Worm (Caenorhabditis elegans): ENCODE data around the gene npr-35.

The npr-35 gene

DNA sequence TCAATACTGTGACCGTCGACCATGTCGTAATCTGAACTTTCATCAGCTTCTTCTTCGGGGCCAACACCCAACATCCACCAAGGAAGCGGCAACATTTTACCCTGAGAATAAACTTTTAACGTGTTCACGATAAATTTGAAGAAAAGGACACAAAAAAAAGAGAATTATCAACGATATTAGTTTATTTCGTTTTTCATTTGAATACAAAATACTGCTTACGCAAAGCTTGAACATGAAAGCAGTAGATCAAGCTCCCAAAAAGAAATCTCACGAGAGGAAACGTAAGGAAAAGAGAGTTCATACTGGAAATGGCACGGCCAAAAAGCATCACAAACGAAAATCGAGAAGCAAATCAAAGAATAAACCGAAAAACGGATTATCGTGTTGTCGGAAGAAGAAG is 20.1 kb downstream of the npr-35 start, which contains the start of the genes C46A5.6 and C46A5.1:
Gene C46A5.6 (minus strand): TSS at position 101 of the 400 bp plus-strand sequence.
Gene C46A5.1 (plus strand): TSS at position 184 of the 400 bp plus-strand sequence.
- no peak for TF ChIP-seq Y22D7AL.16 (tag; optimal IDR thresholded peaks at IDR 0.05)
- no peak for TF ChIP-seq sdc-2 (tag; optimal IDR thresholded peaks at IDR 0.05)
- no peak for TF ChIP-seq elt-2 (tag; optimal IDR thresholded peaks at IDR 0.05)
- TF ChIP-seq lin-11 (tag; optimal IDR thresholded peaks at IDR 0.05), result no peak
- no peak for TF ChIP-seq pax-1 (tag; optimal IDR thresholded peaks at IDR 0.05)

DNA sequence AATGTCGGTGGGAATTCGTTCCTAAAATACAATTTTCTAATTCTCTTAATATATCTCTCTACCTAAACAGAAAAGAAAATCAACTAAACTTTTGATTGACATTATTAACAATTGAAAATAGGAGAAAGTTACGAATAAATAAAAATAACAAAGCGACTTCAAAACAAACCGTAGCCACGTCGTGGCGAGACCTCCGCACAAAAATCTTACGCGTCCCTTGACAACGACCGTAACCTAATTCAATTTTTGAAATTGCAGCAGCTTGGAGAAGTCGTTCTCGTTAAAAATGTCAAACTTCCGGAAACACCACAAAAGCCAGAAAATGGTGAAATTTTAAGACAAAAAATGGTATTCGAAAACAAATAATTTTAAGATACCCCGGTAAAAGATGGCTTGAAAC is 20.7 kb downstream of the npr-35 start:
- TF ChIP-seq ceh-9 (tag; optimal IDR thresholded peaks at IDR 0.05) (no peak), ceh-19 (GFP tag; optimal IDR thresholded peaks at IDR 0.05) (no peak), ceh-31 (tag; optimal IDR thresholded peaks at IDR 0.05) (no peak), eyg-1 (tag; optimal IDR thresholded peaks at IDR 0.05) (no peak), sox-2 (GFP tag; IDR thresholded peaks at IDR 0.05) (no peak), ceh-22 (tag; optimal IDR thresholded peaks at IDR 0.05) (no peak), unc-55 (GFP tag; optimal IDR thresholded peaks at IDR 0.05) (no peak), lim-6 (tag; optimal IDR thresholded peaks at IDR 0.05) (no peak), ama-1 (optimal IDR thresholded peaks at IDR 0.05) (no peak), ceh-18 (tag; optimal IDR thresholded peaks at IDR 0.05) (no peak), nhr-232 (tag; optimal IDR thresholded peaks at IDR 0.05) (no peak), unc-86 (tag; optimal IDR thresholded peaks at IDR 0.05) (no peak), C08G9.2 (tag; optimal IDR thresholded peaks at IDR 0.05) (no peak), hlh-6 (tag; optimal IDR thresholded peaks at IDR 0.05) (no peak), dve-1 (tag; optimal IDR thresholded peaks at IDR 0.05) (no peak), tbx-2 (tag; optimal IDR thresholded peaks at IDR 0.05) (no peak), elt-4 (tag; optimal IDR thresholded peaks at IDR 0.05) (no peak), ref-2 (tag; optimal IDR thresholded peaks at IDR 0.05) (no peak), T23F11.4 (GFP tag; optimal IDR thresholded peaks at IDR 0.05) (no peak)

- no peak for TF ChIP-seq sdc-2 (tag; optimal IDR thresholded peaks at IDR 0.05)
- TF ChIP-seq rnt-1 (tag; optimal IDR thresholded peaks at IDR 0.05), result no peak
- no peak for TF ChIP-seq K09A11.1 (tag; optimal IDR thresholded peaks at IDR 0.05; ENCODE audit: insufficient read depth)
- no peak for TF ChIP-seq pat-9 (tag; optimal IDR thresholded peaks at IDR 0.05)
- no peak for TF ChIP-seq ceh-19 (GFP tag; optimal IDR thresholded peaks at IDR 0.05)
- no peak for TF ChIP-seq elt-4 (tag; optimal IDR thresholded peaks at IDR 0.05)
- no peak for TF ChIP-seq odd-2 (tag; optimal IDR thresholded peaks at IDR 0.05)
- TF ChIP-seq pha-2 (tag; optimal IDR thresholded peaks at IDR 0.05), result no peak
- no peak for TF ChIP-seq C08G9.2 (tag; optimal IDR thresholded peaks at IDR 0.05)
- TF ChIP-seq elt-2 (tag; optimal IDR thresholded peaks at IDR 0.05), result no peak
- no peak for TF ChIP-seq pha-4 (tag; optimal IDR thresholded peaks at IDR 0.05)
- TF ChIP-seq hlh-15 (tag; optimal IDR thresholded peaks at IDR 0.05), result no peak
- TF ChIP-seq hlh-6 (tag; optimal IDR thresholded peaks at IDR 0.05), result no peak
- TF ChIP-seq gmeb-2 (tag; optimal IDR thresholded peaks at IDR 0.05), result no peak
These were observed 26.5 kb downstream of the npr-35 start, which contains the start of gene rdl-1 for ce11 chrIV:7770162-7770561. TSS of gene rdl-1 (minus strand) at chrIV:7770262.

- TF ChIP-seq nfya-1 (tag; optimal IDR thresholded peaks at IDR 0.05) (peak; percentile 18), dmd-4 (tag; optimal IDR thresholded peaks at IDR 0.05; ENCODE audit: borderline replicate concordance) (no peak)
These were observed 30.6 kb downstream of the npr-35 start, which contains the start of the genes hcf-1 and swd-2.2 for ce11 chrIV:7774206-7774605. TSS of gene hcf-1 (minus strand) at chrIV:7774275. TSS of gene swd-2.2 (plus strand) at chrIV:7774411.

DNA sequence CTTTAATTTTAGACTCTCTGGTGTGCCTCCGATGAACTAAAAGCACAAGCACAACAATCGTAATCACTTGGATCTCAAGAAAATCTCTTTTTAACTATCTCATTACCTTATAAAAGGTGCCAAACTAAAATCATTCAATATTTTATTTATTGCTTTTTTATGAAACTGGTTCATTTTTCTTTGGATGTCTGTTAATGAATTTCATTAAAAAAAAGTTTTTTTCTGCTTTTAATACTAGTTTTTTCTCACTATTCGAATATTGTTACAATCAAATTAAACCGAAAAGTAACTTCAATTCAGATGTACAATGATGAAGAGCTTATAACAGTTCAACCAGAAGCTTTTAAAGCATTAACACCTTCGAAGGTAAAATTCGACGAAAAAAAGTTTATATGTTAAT is 32.1 kb downstream of the npr-35 start, which contains the start of gene swd-2.1:
Gene swd-2.1 (plus strand): TSS at position 301 of the 400 bp plus-strand sequence.
- TF ChIP-seq npax-4 (tag; optimal IDR thresholded peaks at IDR 0.05) (no peak), ceh-2 (tag; optimal IDR thresholded peaks at IDR 0.05) (no peak), gmeb-2 (tag; optimal IDR thresholded peaks at IDR 0.05) (no peak)
